Worm (Caenorhabditis elegans) whole organism, midembryonic: Measurements from ENCODE around the gene lido-5.

Experiments used
- klf-2 ChIP-seq: fragments of 200-800 bp; sonication (Bioruptor generic); conservative IDR thresholded peaks from 2 replicates; pipeline ENCODE4 v1.3.6; 2022; ENCODE audit warnings: missing genetic modification reagents, missing genetic modification characterization, missing compliant biosample characterization
- ztf-29 ChIP-seq: fragments of 200-800 bp; sonication (Bioruptor generic); IDR thresholded peaks from 2 replicates; pipeline ENCODE4 v1.3.6; 2022; ENCODE audit warnings: missing genetic modification reagents, missing genetic modification characterization, missing compliant biosample characterization

DNA sequence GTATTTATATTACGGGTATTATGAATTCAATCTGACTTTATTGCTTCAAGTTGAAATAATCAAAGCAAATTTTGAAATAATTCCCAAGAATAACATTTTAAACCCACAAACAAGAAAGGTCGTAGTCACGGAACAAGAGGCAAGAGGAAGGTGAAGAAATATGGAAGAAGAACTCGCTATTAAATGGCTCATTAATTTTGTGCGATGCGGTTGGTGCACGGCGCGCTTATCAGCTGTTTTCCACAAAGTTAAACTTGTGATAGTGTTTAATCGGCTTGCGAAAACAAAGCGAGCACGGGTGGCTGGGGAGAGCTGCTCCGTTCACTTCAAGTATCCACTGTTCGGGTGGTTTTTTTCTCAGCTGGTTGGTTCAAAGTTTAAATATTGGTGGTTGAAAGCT lies 43.5 kb downstream of the lido-5 start:
- no peak for TF ChIP-seq klf-2 (GFP tag; lab: Robert Waterston, UW)
- no peak for TF ChIP-seq ztf-29
